Worm (Caenorhabditis elegans) whole organism, L4/young adult: Measurements from ENCODE around the gene pssy-1.

ENCODE experiments used
- W03F9.2 ChIP-seq: fragments of 150-350 bp; optimal IDR thresholded peaks from 2 replicates; lab custom pipeline; 2014; ENCODE audit warnings: missing biosample characterization, missing genetic modification characterization
- him-1 ChIP-seq: sonication (generic microtip); optimal IDR thresholded peaks from 2 replicates; lab custom pipeline; 2016; ENCODE audit warnings: missing genotype, missing genetic modification reagents, missing genetic modification characterization, missing compliant biosample characterization

- TF ChIP-seq W03F9.2 (tag; lab: Kevin White, UChicago) (no peak), him-1 (tag; lab: Kevin White, UChicago) (no peak)
These were observed 37.4 kb upstream of the pssy-1 start for ce11 chrX:9927993-9928392.
